Worm (Caenorhabditis elegans) whole organism, L2 larva: Measurements from ENCODE around the gene fbxb-22.

Experiments used
- C34F6.9 ChIP-seq: fragments of 150-350 bp; optimal IDR thresholded peaks from 2 replicates; lab custom pipeline; 2014; ENCODE audit warnings: missing biosample characterization, missing genetic modification characterization
- F13H6.1 ChIP-seq: sonication (generic microtip); optimal IDR thresholded peaks from 2 replicates; lab custom pipeline; 2016; ENCODE audit warnings: missing genetic modification characterization, missing compliant biosample characterization
- R02D3.7 ChIP-seq: fragments of 150-350 bp; optimal IDR thresholded peaks from 2 replicates; lab custom pipeline; 2014; ENCODE audit warnings: missing biosample characterization, missing genetic modification characterization
- Y55F3AM.14 ChIP-seq: fragments of 200-800 bp; sonication (Bioruptor generic); optimal IDR thresholded peaks from 2 replicates; lab custom pipeline; 2018; ENCODE audit warnings: mild to moderate bottlenecking, missing genetic modification characterization, missing compliant biosample characterization
- ZK546.5 ChIP-seq: sonication (generic microtip); optimal IDR thresholded peaks from 2 replicates; lab custom pipeline; 2017; ENCODE audit warnings: missing biosample characterization, missing genetic modification characterization
- alr-1 ChIP-seq: fragments of 150-350 bp; optimal IDR thresholded peaks from 2 replicates; lab custom pipeline; 2014; ENCODE audit warnings: missing biosample characterization, missing genetic modification characterization
- aly-2 ChIP-seq: fragments of 150-350 bp; optimal IDR thresholded peaks from 2 replicates; lab custom pipeline; 2014; ENCODE audit warnings: missing biosample characterization, missing genetic modification characterization
- ama-1 ChIP-seq: fragments of 150-350 bp; optimal IDR thresholded peaks from 2 replicates; lab custom pipeline; 2018; ENCODE audit warnings: inconsistent platforms
- blmp-1 ChIP-seq: sonication (generic microtip); optimal IDR thresholded peaks from 2 replicates; lab custom pipeline; 2017; ENCODE audit warnings: missing genetic modification characterization, mild to moderate bottlenecking, missing compliant biosample characterization, antibody characterized with exemption, moderate library complexity; ENCODE audit not compliant: insufficient read depth
- ceh-16 ChIP-seq: fragments of 150-350 bp; optimal IDR thresholded peaks from 2 replicates; lab custom pipeline; 2014; ENCODE audit warnings: missing biosample characterization, missing genetic modification characterization
- ceh-82 ChIP-seq: fragments of 150-350 bp; optimal IDR thresholded peaks from 2 replicates; lab custom pipeline; 2014; ENCODE audit warnings: missing biosample characterization, missing genetic modification characterization
- crh-2 ChIP-seq: sonication (generic microtip); optimal IDR thresholded peaks from 2 replicates; lab custom pipeline; 2017; ENCODE audit warnings: missing biosample characterization, missing genetic modification characterization
- egl-27 ChIP-seq: sonication (generic microtip); optimal IDR thresholded peaks from 3 replicates; lab custom pipeline; 2017; ENCODE audit warnings: missing biosample characterization, missing genetic modification reagents, missing genetic modification characterization
- elt-1 ChIP-seq: fragments of 150-350 bp; optimal IDR thresholded peaks from 2 replicates; lab custom pipeline; 2014; ENCODE audit warnings: missing biosample characterization, missing genetic modification characterization
- elt-3 ChIP-seq: sonication (generic microtip); optimal IDR thresholded peaks from 2 replicates; lab custom pipeline; 2017; ENCODE audit warnings: missing biosample characterization, missing genetic modification characterization
- fos-1 ChIP-seq: fragments of 150-350 bp; optimal IDR thresholded peaks from 2 replicates; lab custom pipeline; 2014; ENCODE audit warnings: missing biosample characterization, missing genetic modification characterization
- gmeb-1 ChIP-seq: fragments of 150-350 bp; optimal IDR thresholded peaks from 2 replicates; lab custom pipeline; 2014; ENCODE audit warnings: missing biosample characterization, missing genetic modification characterization
- lin-11 ChIP-seq: fragments of 150-350 bp; sonication (generic microtip); optimal IDR thresholded peaks from 2 replicates; lab custom pipeline; 2014; ENCODE audit warnings: missing biosample characterization, missing genetic modification characterization, inconsistent platforms, mixed read lengths
- lin-13 ChIP-seq: fragments of 150-350 bp; optimal IDR thresholded peaks from 2 replicates; lab custom pipeline; 2014; ENCODE audit warnings: missing biosample characterization, missing genetic modification reagents, missing genetic modification characterization
- lin-39 ChIP-seq: fragments of 150-350 bp; optimal IDR thresholded peaks from 2 replicates; lab custom pipeline; 2014; ENCODE audit warnings: missing biosample characterization, missing genetic modification reagents, missing genetic modification characterization
- lsy-2 ChIP-seq, 2 experiments: fragments of 150-350 bp in 1 of 2; sonication (generic microtip) in 1 of 2; optimal IDR thresholded peaks; 2 replicates each; lab custom pipeline; 2014 to 2017; ENCODE audit warnings: missing biosample characterization in 2 of 2, missing genetic modification characterization in 2 of 2
- mab-5 ChIP-seq: fragments of 150-350 bp; optimal IDR thresholded peaks from 2 replicates; lab custom pipeline; 2014; ENCODE audit warnings: missing biosample characterization, missing genetic modification characterization
- mdl-1 ChIP-seq, 2 experiments: fragments of 150-350 bp in 1 of 2; sonication (generic microtip) in 1 of 2; optimal IDR thresholded peaks; 2 replicates each; lab custom pipeline; 2017; ENCODE audit warnings: missing biosample characterization in 2 of 2, missing genetic modification characterization in 2 of 2
- nhr-10 ChIP-seq: sonication (generic microtip); optimal IDR thresholded peaks from 2 replicates; lab custom pipeline; 2017; ENCODE audit warnings: missing biosample characterization, missing genetic modification characterization
- nhr-11 ChIP-seq: fragments of 150-350 bp; optimal IDR thresholded peaks from 2 replicates; lab custom pipeline; 2014; ENCODE audit warnings: missing biosample characterization, missing genetic modification characterization
- nhr-12 ChIP-seq: fragments of 150-350 bp; optimal IDR thresholded peaks from 2 replicates; lab custom pipeline; 2014; ENCODE audit warnings: missing biosample characterization, missing genetic modification characterization
- nhr-129 ChIP-seq: fragments of 150-350 bp; optimal IDR thresholded peaks from 2 replicates; lab custom pipeline; 2014; ENCODE audit warnings: missing biosample characterization, missing genetic modification characterization
- nhr-21 ChIP-seq: fragments of 150-350 bp; optimal IDR thresholded peaks from 2 replicates; lab custom pipeline; 2014; ENCODE audit warnings: missing biosample characterization, missing genetic modification characterization
- nhr-23 ChIP-seq: fragments of 150-350 bp; optimal IDR thresholded peaks from 2 replicates; lab custom pipeline; 2014; ENCODE audit warnings: missing biosample characterization, missing genetic modification reagents, missing genetic modification characterization
- nhr-237 ChIP-seq: fragments of 150-350 bp; optimal IDR thresholded peaks from 2 replicates; lab custom pipeline; 2014; ENCODE audit warnings: missing biosample characterization, missing genetic modification characterization
- nhr-25 ChIP-seq: fragments of 150-350 bp; sonication (generic microtip); optimal IDR thresholded peaks from 3 replicates; lab custom pipeline; 2014; ENCODE audit warnings: missing biosample characterization, missing genetic modification characterization
- nhr-6 ChIP-seq: fragments of 150-350 bp; optimal IDR thresholded peaks from 2 replicates; lab custom pipeline; 2014; ENCODE audit warnings: missing biosample characterization, missing genetic modification characterization
- nhr-77 ChIP-seq: fragments of 150-350 bp; optimal IDR thresholded peaks from 2 replicates; lab custom pipeline; 2014; ENCODE audit warnings: missing biosample characterization, missing genetic modification characterization
- peb-1 ChIP-seq: fragments of 150-350 bp; optimal IDR thresholded peaks from 2 replicates; lab custom pipeline; 2014; ENCODE audit warnings: missing biosample characterization, missing genetic modification characterization
- sem-4 ChIP-seq: fragments of 150-350 bp; optimal IDR thresholded peaks from 2 replicates; lab custom pipeline; 2014; ENCODE audit warnings: missing biosample characterization, missing genetic modification reagents, missing genetic modification characterization
- skn-1 ChIP-seq: sonication (generic microtip); optimal IDR thresholded peaks from 2 replicates; lab custom pipeline; 2017; ENCODE audit warnings: missing biosample characterization, missing genetic modification characterization
- sma-3 ChIP-seq: sonication (generic microtip); optimal IDR thresholded peaks from 2 replicates; lab custom pipeline; 2016; ENCODE audit warnings: missing genetic modification reagents, missing genetic modification characterization, missing compliant biosample characterization
- snpc-4 ChIP-seq: fragments of 150-350 bp; optimal IDR thresholded peaks from 2 replicates; lab custom pipeline; 2014; ENCODE audit warnings: missing biosample characterization, missing genetic modification characterization
- unc-55 ChIP-seq: fragments of 150-350 bp; sonication (generic microtip); optimal IDR thresholded peaks from 3 replicates; lab custom pipeline; 2014; ENCODE audit warnings: missing biosample characterization, missing genetic modification reagents, missing genetic modification characterization
- unc-62 ChIP-seq: fragments of 150-350 bp; optimal IDR thresholded peaks from 2 replicates; lab custom pipeline; 2014; ENCODE audit warnings: missing biosample characterization, missing genetic modification reagents, missing genetic modification characterization
- zag-1 ChIP-seq: fragments of 150-350 bp; optimal IDR thresholded peaks from 2 replicates; lab custom pipeline; 2014; ENCODE audit warnings: missing biosample characterization, missing genetic modification characterization
- ztf-1 ChIP-seq: fragments of 200-800 bp; sonication (Bioruptor generic); conservative IDR thresholded peaks from 2 replicates; pipeline ENCODE4 v1.3.6; 2022; ENCODE audit warnings: missing genetic modification characterization, missing compliant biosample characterization
- ztf-11 ChIP-seq: sonication (generic microtip); optimal IDR thresholded peaks from 2 replicates; lab custom pipeline; 2017; ENCODE audit warnings: missing biosample characterization, missing genetic modification characterization
- ztf-4 ChIP-seq: fragments of 150-350 bp; optimal IDR thresholded peaks from 2 replicates; lab custom pipeline; 2014; ENCODE audit warnings: missing biosample characterization, missing genetic modification characterization

fbxb-22 gene

DNA sequence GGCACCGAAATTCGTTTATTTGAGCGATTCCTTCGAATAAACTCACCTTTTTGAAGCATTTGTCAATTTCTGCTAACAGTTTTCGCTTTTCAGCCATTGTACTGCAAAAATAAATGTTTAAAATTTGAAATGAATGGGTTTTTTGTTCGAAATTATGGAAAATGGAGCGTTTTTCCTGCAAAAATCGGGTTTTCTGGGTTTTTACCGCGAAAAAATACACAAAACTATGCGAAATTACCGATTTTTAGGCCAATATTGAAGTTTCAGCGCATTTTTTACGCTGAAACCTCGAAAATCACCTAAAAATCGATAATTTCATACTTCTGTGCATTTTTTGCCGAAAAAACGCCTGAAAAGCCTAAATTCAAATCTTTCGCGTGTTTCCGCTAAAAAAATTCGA is 37.2 kb downstream of the fbxb-22 start, which contains the start of gene ntl-3:
ntl-3 (minus strand) TSS at position 101 of the 400 bp plus-strand sequence.
- TF ChIP-seq mab-5: no peak
- TF ChIP-seq alr-1 (tag; lab: Kevin White, UChicago): no peak
- TF ChIP-seq Y55F3AM.14 (GFP tag; lab: Kevin White, UChicago): no peak
- no peak for TF ChIP-seq unc-62
- no peak for TF ChIP-seq ama-1
- no peak for TF ChIP-seq nhr-237
- no peak for TF ChIP-seq R02D3.7 (tag; lab: Kevin White, UChicago)
- TF ChIP-seq blmp-1: no peak
- TF ChIP-seq mdl-1 (tag; optimal IDR thresholded peaks at IDR 0.05; lab: Kevin White, UChicago): no peak
- TF ChIP-seq egl-27 (tag; lab: Kevin White, UChicago): no peak
- no peak for TF ChIP-seq nhr-12
- TF ChIP-seq nhr-6: no peak
- TF ChIP-seq nhr-25: no peak

ce11 chrIII:11843007-11843406 is 40.5 kb downstream of the fbxb-22 start:
- TF ChIP-seq nhr-11 (no peak), crh-2 (tag; lab: Kevin White, UChicago) (no peak), C34F6.9 (tag; lab: Kevin White, UChicago) (no peak), nhr-237 (no peak), ceh-82 (tag; lab: Kevin White, UChicago) (no peak), nhr-77 (tag; lab: Kevin White, UChicago) (no peak), nhr-21 (tag; lab: Kevin White, UChicago) (no peak), ama-1 (no peak), nhr-6 (no peak), elt-1 (tag; lab: Kevin White, UChicago) (no peak), nhr-23 (tag; lab: Kevin White, UChicago) (no peak), nhr-10 (no peak), fos-1 (tag; lab: Kevin White, UChicago) (no peak), sma-3 (no peak), mab-5 (no peak)

DNA sequence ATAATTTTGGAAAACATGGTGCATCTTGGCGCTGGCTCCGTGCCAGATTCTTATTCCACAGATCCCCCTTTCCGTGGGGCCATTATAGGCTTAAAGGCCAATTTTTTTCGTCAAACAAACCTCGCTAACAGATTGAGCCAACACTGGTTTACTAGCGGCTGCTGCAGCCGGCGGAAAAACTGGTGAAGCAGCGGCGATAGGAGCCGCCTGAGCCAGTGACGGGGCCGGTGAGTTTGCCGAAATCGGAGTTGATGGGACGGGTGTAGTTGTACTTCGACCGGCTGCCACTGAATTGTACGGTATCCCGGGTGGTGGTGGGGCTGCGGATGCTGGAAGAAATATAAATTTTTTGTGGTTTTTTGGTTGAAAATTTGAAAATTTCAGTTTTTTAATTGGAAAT is 41.8 kb downstream of the fbxb-22 start:
- TF ChIP-seq nhr-11: no peak
- TF ChIP-seq, all 48 proteins: peak for 0

- TF ChIP-seq unc-55 (GFP tag; lab: Kevin White, UChicago) (peak; percentile 27), blmp-1 (no peak), nhr-6 (no peak), sma-3 (no peak), F13H6.1 (tag; lab: Kevin White, UChicago) (no peak), lin-13 (no peak), skn-1 (tag; lab: Kevin White, UChicago) (peak; percentile 61), lsy-2 (tag; optimal IDR thresholded peaks at IDR 0.05; lab: Kevin White, UChicago) (no peak), snpc-4 (tag; lab: Kevin White, UChicago) (no peak), ztf-11 (no peak), nhr-237 (no peak), elt-1 (tag; lab: Kevin White, UChicago) (no peak), nhr-23 (tag; lab: Kevin White, UChicago) (no peak), lin-11 (no peak)
- TF ChIP-seq, all 48 proteins: peak for 2
These were observed 46.8 kb downstream of the fbxb-22 start for ce11 chrIII:11836734-11837133.

ce11 chrIII:11836054-11836453 is 47.5 kb downstream of the fbxb-22 start:
- TF ChIP-seq crh-2 (tag; lab: Kevin White, UChicago): peak; percentile 9
- no peak for TF ChIP-seq nhr-77 (tag; lab: Kevin White, UChicago)
- TF ChIP-seq elt-3 (tag; lab: Kevin White, UChicago): no peak
- no peak for TF ChIP-seq ceh-82 (tag; lab: Kevin White, UChicago)
- TF ChIP-seq gmeb-1 (tag; lab: Kevin White, UChicago): no peak
- no peak for TF ChIP-seq elt-1 (tag; lab: Kevin White, UChicago)
- no peak for TF ChIP-seq unc-55 (GFP tag; lab: Kevin White, UChicago)
- TF ChIP-seq ceh-16 (tag; lab: Kevin White, UChicago): no peak
- no peak for TF ChIP-seq aly-2 (tag; lab: Kevin White, UChicago)
- TF ChIP-seq mdl-1 (tag; optimal IDR thresholded peaks at IDR 0.05; lab: Kevin White, UChicago): no peak
- TF ChIP-seq zag-1: no peak
- TF ChIP-seq nhr-25: no peak
- TF ChIP-seq mab-5: no peak
- no peak for TF ChIP-seq lin-39 (tag; lab: Kevin White, UChicago)
- peak; percentile 13 for TF ChIP-seq Y55F3AM.14 (GFP tag; lab: Kevin White, UChicago)
- no peak for TF ChIP-seq alr-1 (tag; lab: Kevin White, UChicago)
- TF ChIP-seq ZK546.5 (tag; lab: Kevin White, UChicago): no peak
- no peak for TF ChIP-seq ztf-4
- no peak for TF ChIP-seq nhr-237
- TF ChIP-seq ztf-11: no peak
- TF ChIP-seq sem-4 (tag; lab: Kevin White, UChicago): no peak
- TF ChIP-seq lin-11: peak; percentile 12
- TF ChIP-seq snpc-4 (tag; lab: Kevin White, UChicago): no peak
- TF ChIP-seq fos-1 (tag; lab: Kevin White, UChicago): no peak
- no peak for TF ChIP-seq egl-27 (tag; lab: Kevin White, UChicago)
- peak in 1 of 2 experiments; percentile 27 for TF ChIP-seq lsy-2 (tag; optimal IDR thresholded peaks at IDR 0.05; lab: Kevin White, UChicago)
- peak; percentile 30 for TF ChIP-seq nhr-129 (tag; lab: Kevin White, UChicago)
- TF ChIP-seq peb-1 (tag; lab: Kevin White, UChicago): no peak
- TF ChIP-seq blmp-1: no peak
- TF ChIP-seq sma-3: no peak
- no peak for TF ChIP-seq skn-1 (tag; lab: Kevin White, UChicago)
- TF ChIP-seq ama-1: no peak
- no peak for TF ChIP-seq unc-62
- no peak for TF ChIP-seq nhr-12
- TF ChIP-seq ztf-1: no peak
- peak; percentile 36 for TF ChIP-seq C34F6.9 (tag; lab: Kevin White, UChicago)
